Worm (Caenorhabditis elegans) whole organism, L2 larva: ENCODE measurements around the gene gly-6.

Source experiments
- C34F6.9 ChIP-seq: fragments of 150-350 bp; optimal IDR thresholded peaks from 2 replicates; lab custom pipeline; 2014; ENCODE audit warnings: missing biosample characterization, missing genetic modification characterization
- F13H6.1 ChIP-seq: sonication (generic microtip); optimal IDR thresholded peaks from 2 replicates; lab custom pipeline; 2016; ENCODE audit warnings: missing genetic modification characterization, missing compliant biosample characterization
- R02D3.7 ChIP-seq: fragments of 150-350 bp; optimal IDR thresholded peaks from 2 replicates; lab custom pipeline; 2014; ENCODE audit warnings: missing biosample characterization, missing genetic modification characterization
- alr-1 ChIP-seq: fragments of 150-350 bp; optimal IDR thresholded peaks from 2 replicates; lab custom pipeline; 2014; ENCODE audit warnings: missing biosample characterization, missing genetic modification characterization
- aly-2 ChIP-seq: fragments of 150-350 bp; optimal IDR thresholded peaks from 2 replicates; lab custom pipeline; 2014; ENCODE audit warnings: missing biosample characterization, missing genetic modification characterization
- ama-1 ChIP-seq: fragments of 150-350 bp; optimal IDR thresholded peaks from 2 replicates; lab custom pipeline; 2018; ENCODE audit warnings: inconsistent platforms
- blmp-1 ChIP-seq: sonication (generic microtip); optimal IDR thresholded peaks from 2 replicates; lab custom pipeline; 2017; ENCODE audit warnings: missing genetic modification characterization, mild to moderate bottlenecking, missing compliant biosample characterization, antibody characterized with exemption, moderate library complexity; ENCODE audit not compliant: insufficient read depth
- ceh-82 ChIP-seq: fragments of 150-350 bp; optimal IDR thresholded peaks from 2 replicates; lab custom pipeline; 2014; ENCODE audit warnings: missing biosample characterization, missing genetic modification characterization
- crh-2 ChIP-seq: sonication (generic microtip); optimal IDR thresholded peaks from 2 replicates; lab custom pipeline; 2017; ENCODE audit warnings: missing biosample characterization, missing genetic modification characterization
- dmd-4 ChIP-seq: sonication (generic microtip); optimal IDR thresholded peaks from 2 replicates; lab custom pipeline; 2017; ENCODE audit warnings: missing biosample characterization, missing genetic modification characterization
- elt-1 ChIP-seq: fragments of 150-350 bp; optimal IDR thresholded peaks from 2 replicates; lab custom pipeline; 2014; ENCODE audit warnings: missing biosample characterization, missing genetic modification characterization
- elt-3 ChIP-seq: sonication (generic microtip); optimal IDR thresholded peaks from 2 replicates; lab custom pipeline; 2017; ENCODE audit warnings: missing biosample characterization, missing genetic modification characterization
- fos-1 ChIP-seq: fragments of 150-350 bp; optimal IDR thresholded peaks from 2 replicates; lab custom pipeline; 2014; ENCODE audit warnings: missing biosample characterization, missing genetic modification characterization
- lin-11 ChIP-seq: fragments of 150-350 bp; sonication (generic microtip); optimal IDR thresholded peaks from 2 replicates; lab custom pipeline; 2014; ENCODE audit warnings: missing biosample characterization, missing genetic modification characterization, inconsistent platforms, mixed read lengths
- lin-13 ChIP-seq: fragments of 150-350 bp; optimal IDR thresholded peaks from 2 replicates; lab custom pipeline; 2014; ENCODE audit warnings: missing biosample characterization, missing genetic modification reagents, missing genetic modification characterization
- lin-39 ChIP-seq: fragments of 150-350 bp; optimal IDR thresholded peaks from 2 replicates; lab custom pipeline; 2014; ENCODE audit warnings: missing biosample characterization, missing genetic modification reagents, missing genetic modification characterization
- lsy-2 ChIP-seq, 2 experiments: fragments of 150-350 bp in 1 of 2; sonication (generic microtip) in 1 of 2; optimal IDR thresholded peaks; 2 replicates each; lab custom pipeline; 2014 to 2017; ENCODE audit warnings: missing biosample characterization in 2 of 2, missing genetic modification characterization in 2 of 2
- mab-5 ChIP-seq: fragments of 150-350 bp; optimal IDR thresholded peaks from 2 replicates; lab custom pipeline; 2014; ENCODE audit warnings: missing biosample characterization, missing genetic modification characterization
- nhr-11 ChIP-seq: fragments of 150-350 bp; optimal IDR thresholded peaks from 2 replicates; lab custom pipeline; 2014; ENCODE audit warnings: missing biosample characterization, missing genetic modification characterization
- nhr-12 ChIP-seq: fragments of 150-350 bp; optimal IDR thresholded peaks from 2 replicates; lab custom pipeline; 2014; ENCODE audit warnings: missing biosample characterization, missing genetic modification characterization
- nhr-21 ChIP-seq: fragments of 150-350 bp; optimal IDR thresholded peaks from 2 replicates; lab custom pipeline; 2014; ENCODE audit warnings: missing biosample characterization, missing genetic modification characterization
- nhr-237 ChIP-seq: fragments of 150-350 bp; optimal IDR thresholded peaks from 2 replicates; lab custom pipeline; 2014; ENCODE audit warnings: missing biosample characterization, missing genetic modification characterization
- nhr-25 ChIP-seq: fragments of 150-350 bp; sonication (generic microtip); optimal IDR thresholded peaks from 3 replicates; lab custom pipeline; 2014; ENCODE audit warnings: missing biosample characterization, missing genetic modification characterization
- nhr-6 ChIP-seq: fragments of 150-350 bp; optimal IDR thresholded peaks from 2 replicates; lab custom pipeline; 2014; ENCODE audit warnings: missing biosample characterization, missing genetic modification characterization
- nhr-77 ChIP-seq: fragments of 150-350 bp; optimal IDR thresholded peaks from 2 replicates; lab custom pipeline; 2014; ENCODE audit warnings: missing biosample characterization, missing genetic modification characterization
- peb-1 ChIP-seq: fragments of 150-350 bp; optimal IDR thresholded peaks from 2 replicates; lab custom pipeline; 2014; ENCODE audit warnings: missing biosample characterization, missing genetic modification characterization
- sem-4 ChIP-seq: fragments of 150-350 bp; optimal IDR thresholded peaks from 2 replicates; lab custom pipeline; 2014; ENCODE audit warnings: missing biosample characterization, missing genetic modification reagents, missing genetic modification characterization
- sma-3 ChIP-seq: sonication (generic microtip); optimal IDR thresholded peaks from 2 replicates; lab custom pipeline; 2016; ENCODE audit warnings: missing genetic modification reagents, missing genetic modification characterization, missing compliant biosample characterization
- snpc-4 ChIP-seq: fragments of 150-350 bp; optimal IDR thresholded peaks from 2 replicates; lab custom pipeline; 2014; ENCODE audit warnings: missing biosample characterization, missing genetic modification characterization
- unc-39 ChIP-seq: fragments of 150-350 bp; optimal IDR thresholded peaks from 2 replicates; lab custom pipeline; 2014; ENCODE audit warnings: missing biosample characterization, missing genetic modification characterization
- unc-62 ChIP-seq: fragments of 150-350 bp; optimal IDR thresholded peaks from 2 replicates; lab custom pipeline; 2014; ENCODE audit warnings: missing biosample characterization, missing genetic modification reagents, missing genetic modification characterization
- ztf-11 ChIP-seq: sonication (generic microtip); optimal IDR thresholded peaks from 2 replicates; lab custom pipeline; 2017; ENCODE audit warnings: missing biosample characterization, missing genetic modification characterization
- ztf-4 ChIP-seq: fragments of 150-350 bp; optimal IDR thresholded peaks from 2 replicates; lab custom pipeline; 2014; ENCODE audit warnings: missing biosample characterization, missing genetic modification characterization

Gene gly-6

ce11 chrIII:4309303-4309702, 21.7 kb downstream of the gly-6 start:
- TF ChIP-seq nhr-6 (tag; lab: Kevin White, UChicago) (no peak), aly-2 (tag; lab: Kevin White, UChicago) (no peak), nhr-21 (tag; lab: Kevin White, UChicago) (no peak), lin-13 (GFP tag; lab: Kevin White, UChicago) (no peak), elt-3 (tag; lab: Kevin White, UChicago) (no peak), unc-62 (GFP tag; lab: Kevin White, UChicago) (no peak), C34F6.9 (no peak), nhr-237 (tag; lab: Kevin White, UChicago) (no peak)

- no peak for TF ChIP-seq ama-1
- no peak for TF ChIP-seq nhr-77
- TF ChIP-seq nhr-25 (tag; lab: Kevin White, UChicago), result peak; percentile 21
Measured at ce11 chrIII:4302780-4303179, 28.2 kb downstream of the gly-6 start.

- TF ChIP-seq F13H6.1 (tag; lab: Kevin White, UChicago) (no peak), nhr-12 (tag; lab: Kevin White, UChicago) (no peak), mab-5 (no peak), nhr-77 (no peak), alr-1 (tag; lab: Kevin White, UChicago) (no peak), unc-62 (GFP tag; lab: Kevin White, UChicago) (no peak), ama-1 (no peak), elt-1 (tag; lab: Kevin White, UChicago) (no peak), sem-4 (no peak), elt-3 (tag; lab: Kevin White, UChicago) (no peak), nhr-25 (tag; lab: Kevin White, UChicago) (no peak), blmp-1 (tag; lab: Kevin White, UChicago) (no peak), peb-1 (tag; lab: Kevin White, UChicago) (no peak), ceh-82 (tag; lab: Kevin White, UChicago) (no peak), nhr-6 (tag; lab: Kevin White, UChicago) (no peak), unc-39 (tag; lab: Kevin White, UChicago) (no peak), crh-2 (tag; lab: Kevin White, UChicago) (no peak)
Measured at ce11 chrIII:4302293-4302692, 28.7 kb downstream of the gly-6 start, which contains the start of gene R10E4.9. Gene R10E4.9 (minus strand): TSS chrIII:4302393.

ce11 chrIII:4300989-4301498, 30.0 kb downstream of the gly-6 start, which contains the start of gene R10E4.11:
Gene R10E4.11 (minus strand): TSS chrIII:4301039.
- TF ChIP-seq lin-39 (tag; lab: Kevin White, UChicago) (no peak), nhr-11 (tag; lab: Kevin White, UChicago) (no peak), sma-3 (no peak), ceh-82 (tag; lab: Kevin White, UChicago) (no peak)

- TF ChIP-seq sma-3, result no peak
- no peak for TF ChIP-seq ztf-11 (tag; lab: Kevin White, UChicago)
- no peak for TF ChIP-seq lsy-2 (tag; optimal IDR thresholded peaks at IDR 0.05; lab: Kevin White, UChicago)
- TF ChIP-seq R02D3.7, result no peak
- no peak for TF ChIP-seq crh-2 (tag; lab: Kevin White, UChicago)
- no peak for TF ChIP-seq peb-1 (tag; lab: Kevin White, UChicago)
- no peak for TF ChIP-seq alr-1 (tag; lab: Kevin White, UChicago)
- no peak for TF ChIP-seq ztf-4
- TF ChIP-seq snpc-4 (tag; lab: Kevin White, UChicago), result no peak
Measured at ce11 chrIII:4294153-4294862, 36.7 kb downstream of the gly-6 start, which contains the start of the genes nth-1 and R10E4.7. Gene nth-1 (minus strand): TSS chrIII:4294253. Gene R10E4.7 (plus strand): TSS chrIII:4294812.

- no peak for TF ChIP-seq lsy-2 (tag; optimal IDR thresholded peaks at IDR 0.05; lab: Kevin White, UChicago)
- no peak for TF ChIP-seq alr-1 (tag; lab: Kevin White, UChicago)
- TF ChIP-seq dmd-4 (tag; lab: Kevin White, UChicago), result no peak
- TF ChIP-seq fos-1 (tag; lab: Kevin White, UChicago), result no peak
- TF ChIP-seq R02D3.7, result no peak
- no peak for TF ChIP-seq blmp-1 (tag; lab: Kevin White, UChicago)
- TF ChIP-seq F13H6.1 (tag; lab: Kevin White, UChicago), result no peak
- no peak for TF ChIP-seq lin-11 (tag; lab: Kevin White, UChicago)
- TF ChIP-seq ztf-4, result no peak
- no peak for TF ChIP-seq aly-2 (tag; lab: Kevin White, UChicago)
Measured at ce11 chrIII:4293108-4293507, 37.9 kb downstream of the gly-6 start, which contains the start of gene R10E4.6. Gene R10E4.6 (plus strand): TSS chrIII:4293408.
